Fruit fly (Drosophila melanogaster) Kc167 (cell line): ENCODE data around the gene Boh1.

Experiments
- h ChIP-seq: fragments of >200 bp; optimal IDR thresholded peaks from 3 replicates; lab custom pipeline; 2018; ENCODE audit warnings: missing external identifiers
- ttk ChIP-seq: sonication (Bioruptor generic); optimal IDR thresholded peaks from 2 replicates; lab custom pipeline; 2017; ENCODE audit warnings: missing external identifiers

- TF ChIP-seq ttk (lab: Kevin White, UChicago) (no peak), h (lab: Kevin White, UChicago) (no peak)
Measured at dm6 chr3R:27916355-27917019, 2.8 kb downstream of the Boh1 start, which contains the start of the genes CG5003 and mRpS22.
